Worm (Caenorhabditis elegans) whole organism, L2 larva: ENCODE measurements around the gene srh-116.

ENCODE experiments used
- C34F6.9 ChIP-seq: fragments of 150-350 bp; optimal IDR thresholded peaks from 2 replicates; lab custom pipeline; 2014; ENCODE audit warnings: missing biosample characterization, missing genetic modification characterization
- R02D3.7 ChIP-seq: fragments of 150-350 bp; optimal IDR thresholded peaks from 2 replicates; lab custom pipeline; 2014; ENCODE audit warnings: missing biosample characterization, missing genetic modification characterization
- Y55F3AM.14 ChIP-seq: fragments of 200-800 bp; sonication (Bioruptor generic); optimal IDR thresholded peaks from 2 replicates; lab custom pipeline; 2018; ENCODE audit warnings: mild to moderate bottlenecking, missing genetic modification characterization, missing compliant biosample characterization
- ZK546.5 ChIP-seq: sonication (generic microtip); optimal IDR thresholded peaks from 2 replicates; lab custom pipeline; 2017; ENCODE audit warnings: missing biosample characterization, missing genetic modification characterization
- alr-1 ChIP-seq: fragments of 150-350 bp; optimal IDR thresholded peaks from 2 replicates; lab custom pipeline; 2014; ENCODE audit warnings: missing biosample characterization, missing genetic modification characterization
- ama-1 ChIP-seq: fragments of 150-350 bp; optimal IDR thresholded peaks from 2 replicates; lab custom pipeline; 2018; ENCODE audit warnings: inconsistent platforms
- ceh-82 ChIP-seq: fragments of 150-350 bp; optimal IDR thresholded peaks from 2 replicates; lab custom pipeline; 2014; ENCODE audit warnings: missing biosample characterization, missing genetic modification characterization
- elt-1 ChIP-seq: fragments of 150-350 bp; optimal IDR thresholded peaks from 2 replicates; lab custom pipeline; 2014; ENCODE audit warnings: missing biosample characterization, missing genetic modification characterization
- elt-3 ChIP-seq: sonication (generic microtip); optimal IDR thresholded peaks from 2 replicates; lab custom pipeline; 2017; ENCODE audit warnings: missing biosample characterization, missing genetic modification characterization
- fos-1 ChIP-seq: fragments of 150-350 bp; optimal IDR thresholded peaks from 2 replicates; lab custom pipeline; 2014; ENCODE audit warnings: missing biosample characterization, missing genetic modification characterization
- lin-39 ChIP-seq: fragments of 150-350 bp; optimal IDR thresholded peaks from 2 replicates; lab custom pipeline; 2014; ENCODE audit warnings: missing biosample characterization, missing genetic modification reagents, missing genetic modification characterization
- lsy-2 ChIP-seq, 2 experiments: fragments of 150-350 bp in 1 of 2; sonication (generic microtip) in 1 of 2; optimal IDR thresholded peaks; 2 replicates each; lab custom pipeline; 2014 to 2017; ENCODE audit warnings: missing biosample characterization in 2 of 2, missing genetic modification characterization in 2 of 2
- mab-5 ChIP-seq: fragments of 150-350 bp; optimal IDR thresholded peaks from 2 replicates; lab custom pipeline; 2014; ENCODE audit warnings: missing biosample characterization, missing genetic modification characterization
- mdl-1 ChIP-seq, 2 experiments: fragments of 150-350 bp in 1 of 2; sonication (generic microtip) in 1 of 2; optimal IDR thresholded peaks; 2 replicates each; lab custom pipeline; 2017; ENCODE audit warnings: missing biosample characterization in 2 of 2, missing genetic modification characterization in 2 of 2
- nhr-10 ChIP-seq: sonication (generic microtip); optimal IDR thresholded peaks from 2 replicates; lab custom pipeline; 2017; ENCODE audit warnings: missing biosample characterization, missing genetic modification characterization
- nhr-11 ChIP-seq: fragments of 150-350 bp; optimal IDR thresholded peaks from 2 replicates; lab custom pipeline; 2014; ENCODE audit warnings: missing biosample characterization, missing genetic modification characterization
- nhr-12 ChIP-seq: fragments of 150-350 bp; optimal IDR thresholded peaks from 2 replicates; lab custom pipeline; 2014; ENCODE audit warnings: missing biosample characterization, missing genetic modification characterization
- nhr-21 ChIP-seq: fragments of 150-350 bp; optimal IDR thresholded peaks from 2 replicates; lab custom pipeline; 2014; ENCODE audit warnings: missing biosample characterization, missing genetic modification characterization
- nhr-23 ChIP-seq: fragments of 150-350 bp; optimal IDR thresholded peaks from 2 replicates; lab custom pipeline; 2014; ENCODE audit warnings: missing biosample characterization, missing genetic modification reagents, missing genetic modification characterization
- nhr-237 ChIP-seq: fragments of 150-350 bp; optimal IDR thresholded peaks from 2 replicates; lab custom pipeline; 2014; ENCODE audit warnings: missing biosample characterization, missing genetic modification characterization
- nhr-25 ChIP-seq: fragments of 150-350 bp; sonication (generic microtip); optimal IDR thresholded peaks from 3 replicates; lab custom pipeline; 2014; ENCODE audit warnings: missing biosample characterization, missing genetic modification characterization
- nhr-6 ChIP-seq: fragments of 150-350 bp; optimal IDR thresholded peaks from 2 replicates; lab custom pipeline; 2014; ENCODE audit warnings: missing biosample characterization, missing genetic modification characterization
- nhr-77 ChIP-seq: fragments of 150-350 bp; optimal IDR thresholded peaks from 2 replicates; lab custom pipeline; 2014; ENCODE audit warnings: missing biosample characterization, missing genetic modification characterization
- peb-1 ChIP-seq: fragments of 150-350 bp; optimal IDR thresholded peaks from 2 replicates; lab custom pipeline; 2014; ENCODE audit warnings: missing biosample characterization, missing genetic modification characterization
- sem-4 ChIP-seq: fragments of 150-350 bp; optimal IDR thresholded peaks from 2 replicates; lab custom pipeline; 2014; ENCODE audit warnings: missing biosample characterization, missing genetic modification reagents, missing genetic modification characterization
- skn-1 ChIP-seq: sonication (generic microtip); optimal IDR thresholded peaks from 2 replicates; lab custom pipeline; 2017; ENCODE audit warnings: missing biosample characterization, missing genetic modification characterization
- sma-3 ChIP-seq: sonication (generic microtip); optimal IDR thresholded peaks from 2 replicates; lab custom pipeline; 2016; ENCODE audit warnings: missing genetic modification reagents, missing genetic modification characterization, missing compliant biosample characterization
- unc-39 ChIP-seq: fragments of 150-350 bp; optimal IDR thresholded peaks from 2 replicates; lab custom pipeline; 2014; ENCODE audit warnings: missing biosample characterization, missing genetic modification characterization
- unc-62 ChIP-seq: fragments of 150-350 bp; optimal IDR thresholded peaks from 2 replicates; lab custom pipeline; 2014; ENCODE audit warnings: missing biosample characterization, missing genetic modification reagents, missing genetic modification characterization
- zag-1 ChIP-seq: fragments of 150-350 bp; optimal IDR thresholded peaks from 2 replicates; lab custom pipeline; 2014; ENCODE audit warnings: missing biosample characterization, missing genetic modification characterization
- ztf-11 ChIP-seq: sonication (generic microtip); optimal IDR thresholded peaks from 2 replicates; lab custom pipeline; 2017; ENCODE audit warnings: missing biosample characterization, missing genetic modification characterization

Gene srh-116

ce11 chrV:17226119-17226518 is 28.8 kb downstream of the srh-116 start, which contains the start of gene srh-112:
Gene srh-112 (minus strand): TSS chrV:17226219.
- no peak for TF ChIP-seq skn-1 (tag; lab: Kevin White, UChicago)
- no peak for TF ChIP-seq ztf-11 (tag; lab: Kevin White, UChicago)
- no peak for TF ChIP-seq nhr-6 (tag; lab: Kevin White, UChicago)
- TF ChIP-seq Y55F3AM.14 (GFP tag; lab: Kevin White, UChicago), result no peak
- no peak for TF ChIP-seq fos-1
- no peak for TF ChIP-seq peb-1 (tag; lab: Kevin White, UChicago)
- no peak for TF ChIP-seq nhr-12 (tag; lab: Kevin White, UChicago)
- TF ChIP-seq lin-39, result no peak
- no peak for TF ChIP-seq unc-62 (GFP tag; lab: Kevin White, UChicago)
- no peak for TF ChIP-seq mab-5 (tag; lab: Kevin White, UChicago)
- TF ChIP-seq nhr-21 (tag; lab: Kevin White, UChicago), result no peak
- TF ChIP-seq zag-1, result no peak
- no peak for TF ChIP-seq nhr-11 (tag; lab: Kevin White, UChicago)
- no peak for TF ChIP-seq elt-1 (tag; lab: Kevin White, UChicago)

ce11 chrV:17225389-17225788 is 29.5 kb downstream of the srh-116 start, which contains the start of gene scl-25:
Gene scl-25 (plus strand): TSS chrV:17225689.
- TF ChIP-seq ztf-11 (tag; lab: Kevin White, UChicago), result no peak
- no peak for TF ChIP-seq nhr-77
- TF ChIP-seq Y55F3AM.14 (GFP tag; lab: Kevin White, UChicago), result no peak
- no peak for TF ChIP-seq nhr-6 (tag; lab: Kevin White, UChicago)
- TF ChIP-seq lsy-2 (tag; optimal IDR thresholded peaks at IDR 0.05; lab: Kevin White, UChicago), result no peak
- TF ChIP-seq unc-39 (tag; lab: Kevin White, UChicago), result no peak
- TF ChIP-seq nhr-25 (tag; lab: Kevin White, UChicago), result no peak
- TF ChIP-seq zag-1, result no peak
- no peak for TF ChIP-seq nhr-11 (tag; lab: Kevin White, UChicago)
- no peak for TF ChIP-seq ZK546.5 (tag; lab: Kevin White, UChicago)
- no peak for TF ChIP-seq nhr-23
- TF ChIP-seq nhr-237 (tag; lab: Kevin White, UChicago), result no peak
- TF ChIP-seq lin-39, result no peak

ce11 chrV:17223305-17223704 is 31.6 kb downstream of the srh-116 start, which contains the start of gene srh-252:
Gene srh-252 (minus strand): TSS chrV:17223405.
- TF ChIP-seq nhr-77, result no peak
- no peak for TF ChIP-seq ztf-11 (tag; lab: Kevin White, UChicago)
- no peak for TF ChIP-seq ama-1
- TF ChIP-seq nhr-12 (tag; lab: Kevin White, UChicago), result no peak
- no peak for TF ChIP-seq C34F6.9 (tag; lab: Kevin White, UChicago)
- TF ChIP-seq sem-4 (tag; lab: Kevin White, UChicago), result no peak
- no peak for TF ChIP-seq sma-3 (GFP tag; lab: Kevin White, UChicago)
- TF ChIP-seq mab-5 (tag; lab: Kevin White, UChicago), result no peak
- no peak for TF ChIP-seq alr-1
- no peak for TF ChIP-seq elt-1 (tag; lab: Kevin White, UChicago)
- TF ChIP-seq nhr-237 (tag; lab: Kevin White, UChicago), result no peak
- TF ChIP-seq nhr-23, result no peak
- no peak for TF ChIP-seq nhr-10 (tag; lab: Kevin White, UChicago)
- no peak for TF ChIP-seq R02D3.7 (tag; lab: Kevin White, UChicago)
- no peak for TF ChIP-seq ZK546.5 (tag; lab: Kevin White, UChicago)

- TF ChIP-seq zag-1 (no peak), elt-3 (tag; lab: Kevin White, UChicago) (no peak), mdl-1 (tag; optimal IDR thresholded peaks at IDR 0.05; lab: Kevin White, UChicago) (no peak), C34F6.9 (tag; lab: Kevin White, UChicago) (no peak), unc-62 (GFP tag; lab: Kevin White, UChicago) (no peak)
These were observed 34.6 kb downstream of the srh-116 start, which contains the start of gene srh-109 for ce11 chrV:17220345-17220744. Gene srh-109 (minus strand): TSS chrV:17220445.

ce11 chrV:17217690-17218089 is 37.2 kb downstream of the srh-116 start, which contains the start of gene srbc-62:
Gene srbc-62 (plus strand): TSS chrV:17217990.
- TF ChIP-seq ceh-82 (tag; lab: Kevin White, UChicago), result no peak
- TF ChIP-seq zag-1, result no peak

ce11 chrV:17215602-17216001 is 39.3 kb downstream of the srh-116 start:
- TF ChIP-seq ceh-82 (tag; lab: Kevin White, UChicago), result no peak
